Worm (Caenorhabditis elegans) whole organism, L4 larva: ENCODE data around the gene hhat-1.

Source experiments
- T26A8.4 ChIP-seq: fragments of 200-800 bp; sonication (Bioruptor generic); IDR thresholded peaks from 2 replicates; pipeline ENCODE4 v1.3.6; 2022; ENCODE audit warnings: missing genetic modification characterization, missing compliant biosample characterization
- Y105C5A.15 ChIP-seq: fragments of 200-800 bp; sonication (Bioruptor generic); IDR thresholded peaks from 2 replicates; pipeline ENCODE4 v1.3.6; 2022; ENCODE audit warnings: missing genetic modification characterization, missing compliant biosample characterization
- Y48G9A.11 ChIP-seq: fragments of 200-800 bp; sonication (Bioruptor generic); IDR thresholded peaks from 2 replicates; pipeline ENCODE4 v1.3.6; 2022; ENCODE audit warnings: missing genetic modification reagents, missing genetic modification characterization, missing compliant biosample characterization
- Y5F2A.4 ChIP-seq: fragments of 200-800 bp; sonication (Bioruptor generic); optimal IDR thresholded peaks from 2 replicates; lab custom pipeline; 2018; ENCODE audit warnings: mild to moderate bottlenecking, missing genetic modification characterization, missing compliant biosample characterization
- Y75B8A.6 ChIP-seq: fragments of 200-800 bp; sonication (Bioruptor generic); IDR thresholded peaks from 2 replicates; pipeline ENCODE4 v1.3.6; 2022; ENCODE audit warnings: missing genetic modification reagents, missing genetic modification characterization, missing compliant biosample characterization
- ZK337.2 ChIP-seq: fragments of 200-800 bp; sonication (Bioruptor generic); IDR thresholded peaks from 2 replicates; pipeline ENCODE4 v1.3.6; 2022; ENCODE audit warnings: missing genetic modification reagents, missing genetic modification characterization, missing compliant biosample characterization
- ZK546.5 ChIP-seq, 2 experiments: sonication (generic microtip); optimal IDR thresholded peaks; 2 replicates each; lab custom pipeline; 2017; ENCODE audit warnings: missing biosample characterization in 2 of 2, missing genetic modification characterization in 2 of 2
- aha-1 ChIP-seq: fragments of 150-350 bp; peaks from one replicate; lab custom pipeline; 2014; ENCODE audit warnings: missing biosample characterization, missing genetic modification characterization
- arid-1 ChIP-seq: fragments of 200-800 bp; sonication (Bioruptor generic); conservative IDR thresholded peaks from 2 replicates; pipeline ENCODE4 v1.3.6; 2022; ENCODE audit warnings: missing genetic modification reagents, missing genetic modification characterization, missing compliant biosample characterization
- attf-4 ChIP-seq: sonication (generic microtip); optimal IDR thresholded peaks from 3 replicates; lab custom pipeline; 2017; ENCODE audit warnings: missing biosample characterization, missing genetic modification characterization
- ceh-28 ChIP-seq: fragments of 150-350 bp; optimal IDR thresholded peaks from 2 replicates; lab custom pipeline; 2014; ENCODE audit warnings: missing biosample characterization, missing genetic modification reagents, missing genetic modification characterization
- ceh-44 ChIP-seq: fragments of 200-800 bp; sonication (Bioruptor generic); IDR thresholded peaks from 2 replicates; pipeline ENCODE4 v1.3.6; 2022; ENCODE audit warnings: missing genetic modification reagents, missing genetic modification characterization, missing compliant biosample characterization
- ces-1 ChIP-seq: fragments of 150-350 bp; sonication (generic microtip); optimal IDR thresholded peaks from 4 replicates; lab custom pipeline; 2014; ENCODE audit warnings: missing biosample characterization, missing genetic modification reagents, missing genetic modification characterization
- daf-16 ChIP-seq, 3 experiments: sonication (generic microtip); optimal IDR thresholded peaks; 2 replicates each; lab custom pipeline; 2016 to 2017; ENCODE audit warnings: missing genetic modification characterization in 3 of 3, missing genetic modification reagents in 3 of 3, mild to moderate bottlenecking in 2 of 3, missing compliant biosample characterization in 2 of 3, missing biosample characterization in 1 of 3, moderate library complexity in 1 of 3
- daf-19 ChIP-seq: fragments of 200-800 bp; sonication (Bioruptor generic); conservative IDR thresholded peaks from 2 replicates; pipeline ENCODE4 v1.3.6; 2022; ENCODE audit warnings: missing genetic modification characterization, missing compliant biosample characterization
- dmd-6 ChIP-seq: fragments of 200-800 bp; sonication (Bioruptor generic); IDR thresholded peaks from 2 replicates; pipeline ENCODE4 v1.3.6; 2022; ENCODE audit warnings: missing genetic modification reagents, missing genetic modification characterization, missing compliant biosample characterization
- egl-43 ChIP-seq: fragments of 200-800 bp; sonication (Bioruptor generic); IDR thresholded peaks from 2 replicates; pipeline ENCODE4 v1.3.6; 2022; ENCODE audit warnings: missing genetic modification reagents, missing genetic modification characterization, missing compliant biosample characterization
- fos-1 ChIP-seq: fragments of 150-350 bp; optimal IDR thresholded peaks from 2 replicates; lab custom pipeline; 2014; ENCODE audit warnings: missing biosample characterization, missing genetic modification characterization
- hif-1 ChIP-seq, 2 experiments: sonication (generic microtip); optimal IDR thresholded peaks; 2 replicates each; lab custom pipeline; 2016 to 2017; ENCODE audit warnings: missing compliant biosample characterization in 2 of 2, missing genetic modification characterization in 2 of 2, missing genetic modification reagents in 2 of 2, missing genotype in 2 of 2, mild to moderate bottlenecking in 1 of 2
- hmg-1.1 ChIP-seq: fragments of 200-800 bp; sonication (Bioruptor generic); IDR thresholded peaks from 2 replicates; pipeline ENCODE4 v1.3.6; 2022; ENCODE audit warnings: missing genetic modification reagents, missing genetic modification characterization, missing compliant biosample characterization
- lim-7 ChIP-seq: fragments of 200-800 bp; sonication (Bioruptor generic); IDR thresholded peaks from 2 replicates; pipeline ENCODE4 v1.3.6; 2022; ENCODE audit warnings: missing genetic modification characterization, missing compliant biosample characterization
- lin-29 ChIP-seq: fragments of 200-800 bp; sonication (Bioruptor generic); IDR thresholded peaks from 2 replicates; pipeline ENCODE4 v1.3.6; 2022; ENCODE audit warnings: missing genetic modification reagents, missing genetic modification characterization, missing compliant biosample characterization
- lsy-2 ChIP-seq, 2 experiments: fragments of 150-350 bp in 1 of 2; sonication (generic microtip) in 1 of 2; optimal IDR thresholded peaks; 2 replicates each; lab custom pipeline; 2014 to 2017; ENCODE audit warnings: missing biosample characterization in 2 of 2, missing genetic modification characterization in 2 of 2
- madf-9 ChIP-seq: fragments of 200-800 bp; sonication (Bioruptor generic); conservative IDR thresholded peaks from 2 replicates; pipeline ENCODE4 v1.3.6; 2022; ENCODE audit warnings: missing genetic modification reagents, missing genetic modification characterization, missing compliant biosample characterization
- mdt-29 ChIP-seq: fragments of 200-800 bp; sonication (Bioruptor generic); IDR thresholded peaks from 2 replicates; pipeline ENCODE4 v1.3.6; 2022; ENCODE audit warnings: missing genetic modification reagents, missing genetic modification characterization, missing compliant biosample characterization
- mes-2 ChIP-seq: sonication (generic microtip); optimal IDR thresholded peaks from 2 replicates; lab custom pipeline; 2016; ENCODE audit warnings: missing genotype, mild to moderate bottlenecking, missing genetic modification characterization, missing compliant biosample characterization; ENCODE audit not compliant: poor library complexity, severe bottlenecking
- mxl-3 ChIP-seq: fragments of 200-800 bp; sonication (Bioruptor generic); optimal IDR thresholded peaks from 2 replicates; lab custom pipeline; 2018; ENCODE audit warnings: mild to moderate bottlenecking, missing genetic modification characterization, missing compliant biosample characterization
- nhr-111 ChIP-seq: fragments of 200-800 bp; sonication (Bioruptor generic); optimal IDR thresholded peaks from 2 replicates; lab custom pipeline; 2018; ENCODE audit warnings: mild to moderate bottlenecking, missing genetic modification characterization, missing compliant biosample characterization
- nhr-28 ChIP-seq: fragments of 150-350 bp; optimal IDR thresholded peaks from 2 replicates; lab custom pipeline; 2014; ENCODE audit warnings: missing biosample characterization, missing genetic modification characterization
- nhr-42 ChIP-seq: fragments of 200-800 bp; sonication (Bioruptor generic); IDR thresholded peaks from 2 replicates; pipeline ENCODE4 v1.3.6; 2022; ENCODE audit warnings: missing genetic modification characterization, missing compliant biosample characterization
- nhr-76 ChIP-seq: fragments of 150-350 bp; optimal IDR thresholded peaks from 2 replicates; lab custom pipeline; 2014; ENCODE audit warnings: missing biosample characterization, missing genetic modification characterization
- nhr-77 ChIP-seq: fragments of 150-350 bp; optimal IDR thresholded peaks from 2 replicates; lab custom pipeline; 2014; ENCODE audit warnings: missing biosample characterization, missing genetic modification characterization
- rbr-2 ChIP-seq: sonication (generic microtip); optimal IDR thresholded peaks from 2 replicates; lab custom pipeline; 2016; ENCODE audit warnings: missing genotype, missing genetic modification characterization, missing compliant biosample characterization
- sdz-12 ChIP-seq: fragments of 200-800 bp; sonication (Bioruptor generic); optimal IDR thresholded peaks from 2 replicates; lab custom pipeline; 2018; ENCODE audit warnings: mild to moderate bottlenecking, missing genetic modification characterization, missing compliant biosample characterization
- set-16 ChIP-seq: fragments of 200-800 bp; sonication (Bioruptor generic); IDR thresholded peaks from 2 replicates; pipeline ENCODE4 v1.3.6; 2022; ENCODE audit warnings: missing genetic modification reagents, missing genetic modification characterization, missing compliant biosample characterization
- snpc-1.2 ChIP-seq: fragments of 200-800 bp; sonication (Bioruptor generic); IDR thresholded peaks from 2 replicates; pipeline ENCODE4 v1.3.6; 2022; ENCODE audit warnings: missing genetic modification reagents, missing genetic modification characterization, missing compliant biosample characterization
- spr-1 ChIP-seq: sonication (generic microtip); optimal IDR thresholded peaks from 2 replicates; lab custom pipeline; 2016; ENCODE audit warnings: mild to moderate bottlenecking, missing genetic modification characterization, missing compliant biosample characterization
- unc-130 ChIP-seq: sonication (generic microtip); optimal IDR thresholded peaks from 2 replicates; lab custom pipeline; 2016; ENCODE audit warnings: missing genetic modification reagents, missing genetic modification characterization, missing compliant biosample characterization
- unc-39 ChIP-seq: sonication (generic microtip); optimal IDR thresholded peaks from 2 replicates; lab custom pipeline; 2017; ENCODE audit warnings: missing biosample characterization, missing genetic modification characterization
- unc-62 ChIP-seq, 3 experiments: fragments of 150-350 bp in 1 of 3; sonication (generic microtip); optimal IDR thresholded peaks in 2 of 3; peaks in 1 of 3; 1 replicate in 1 of 3; 2 replicates in 2 of 3; lab custom pipeline; 2014 to 2017; ENCODE audit warnings: missing biosample characterization in 3 of 3, missing genetic modification characterization in 3 of 3, missing genetic modification reagents in 3 of 3, missing genotype in 1 of 3
- zfp-2 ChIP-seq: sonication (generic microtip); optimal IDR thresholded peaks from 2 replicates; lab custom pipeline; 2016; ENCODE audit warnings: mild to moderate bottlenecking, missing genetic modification characterization, missing compliant biosample characterization
- ztf-11 ChIP-seq: fragments of 150-350 bp; optimal IDR thresholded peaks from 2 replicates; lab custom pipeline; 2014; ENCODE audit warnings: missing biosample characterization, missing genetic modification characterization
- ztf-7 ChIP-seq: fragments of 150-350 bp; optimal IDR thresholded peaks from 2 replicates; lab custom pipeline; 2014; ENCODE audit warnings: missing biosample characterization, missing genetic modification characterization

hhat-1 gene

ce11 chrII:14645290-14645689, 33.0 kb upstream of the hhat-1 start (continued):
- TF ChIP-seq spr-1 (tag; lab: Kevin White, UChicago) (no peak), ztf-7 (no peak), ZK337.2 (GFP tag; lab: Robert Waterston, UW) (no peak), T26A8.4 (GFP tag; lab: Robert Waterston, UW) (no peak), unc-130 (no peak), nhr-77 (tag; lab: Kevin White, UChicago) (no peak), attf-4 (no peak), nhr-76 (tag; lab: Kevin White, UChicago) (no peak), dmd-6 (GFP tag; lab: Robert Waterston, UW) (no peak; the same call in 1 of the 2 replicates), Y105C5A.15 (GFP tag; lab: Robert Waterston, UW) (no peak), lin-29 (GFP tag; lab: Robert Waterston, UW) (no peak), ceh-44 (GFP tag; lab: Robert Waterston, UW) (no peak), Y5F2A.4 (GFP tag; lab: Kevin White, UChicago) (no peak), hmg-1.1 (GFP tag; lab: Robert Waterston, UW) (peak; percentile 73), arid-1 (no peak), snpc-1.2 (GFP tag; lab: Robert Waterston, UW) (no peak), sdz-12 (GFP tag; lab: Kevin White, UChicago) (no peak), lsy-2 (tag; optimal IDR thresholded peaks at IDR 0.05; lab: Kevin White, UChicago) (peak in 1 of 2 experiments; percentile 52)

- TF ChIP-seq unc-62 (GFP tag; optimal IDR thresholded peaks at IDR 0.05 in 1 of 2; lab: Kevin White, UChicago) (peak in 1 of 2 experiments; percentile 58), unc-62 (tag; optimal IDR thresholded peaks at IDR 0.05; lab: Kevin White, UChicago) (no peak), rbr-2 (tag; lab: Kevin White, UChicago) (no peak)
Observed at ce11 chrII:14647550-14647949, 30.7 kb upstream of the hhat-1 start.

- no peak for TF ChIP-seq hif-1 (tag; optimal IDR thresholded peaks at IDR 0.05; lab: Kevin White, UChicago)
- no peak for TF ChIP-seq fos-1
- no peak for TF ChIP-seq Y48G9A.11
- no peak for TF ChIP-seq madf-9
- 0 out of 2 replicates have a peak, but pooled peaks have one; percentile 57 for TF ChIP-seq egl-43 (GFP tag; lab: Robert Waterston, UW)
- TF ChIP-seq set-16 (GFP tag; lab: Robert Waterston, UW) = peak; percentile 72
- TF ChIP-seq nhr-111 = no peak
- TF ChIP-seq aha-1 (tag; lab: Kevin White, UChicago) = peak; percentile 77
- no peak for TF ChIP-seq ceh-28
- TF ChIP-seq unc-62 (GFP tag; optimal IDR thresholded peaks at IDR 0.05 in 1 of 2; lab: Kevin White, UChicago) = no peak
- TF ChIP-seq unc-62 (tag; optimal IDR thresholded peaks at IDR 0.05; lab: Kevin White, UChicago) = no peak
- TF ChIP-seq daf-16 (GFP tag; optimal IDR thresholded peaks at IDR 0.05; lab: Kevin White, UChicago) = no peak
- TF ChIP-seq daf-16 (tag; optimal IDR thresholded peaks at IDR 0.05; lab: Kevin White, UChicago) = no peak
- no peak for TF ChIP-seq mdt-29 (GFP tag; lab: Robert Waterston, UW)
- no peak for TF ChIP-seq unc-39 (tag; lab: Kevin White, UChicago)
- TF ChIP-seq mes-2 (tag; lab: Kevin White, UChicago) = peak; percentile 33
- TF ChIP-seq zfp-2 = no peak
- TF ChIP-seq mxl-3 (GFP tag; lab: Kevin White, UChicago) = peak; percentile 71
- TF ChIP-seq Y75B8A.6 (GFP tag; lab: Robert Waterston, UW) = no peak
- peak; percentile 33; the same call in 1 of the 2 replicates for TF ChIP-seq lim-7 (GFP tag; lab: Robert Waterston, UW)
- 0 out of 2 replicates have a peak, but pooled peaks have one; percentile 44 for TF ChIP-seq nhr-42 (GFP tag; lab: Robert Waterston, UW)
- no peak for TF ChIP-seq daf-19 (GFP tag; lab: Robert Waterston, UW)
- TF ChIP-seq ztf-11 (tag; lab: Kevin White, UChicago) = no peak
- no peak for TF ChIP-seq ZK546.5 (tag; optimal IDR thresholded peaks at IDR 0.05; lab: Kevin White, UChicago)
- TF ChIP-seq Y105C5A.15 (GFP tag; lab: Robert Waterston, UW) = no peak
- peak; percentile 32 for TF ChIP-seq nhr-28
- TF ChIP-seq ces-1 (GFP tag; lab: Kevin White, UChicago) = no peak
- TF ChIP-seq nhr-76 (tag; lab: Kevin White, UChicago) = no peak
- 0 out of 2 replicates have a peak, but pooled peaks have one; percentile 17 for TF ChIP-seq arid-1
- TF ChIP-seq, all 104 proteins: peak for 9
Observed at ce11 chrII:14664647-14665518, 13.4 kb upstream of the hhat-1 start.
